Worm (Caenorhabditis elegans) whole organism, L4 larva: Measurements from ENCODE around the gene str-39.

Experiments
- F44E2.7 ChIP-seq: fragments of 200-800 bp; sonication (Bioruptor generic); IDR thresholded peaks from 2 replicates; pipeline ENCODE4 v2.1.2; 2022; ENCODE audit warnings: missing genetic modification characterization, missing compliant biosample characterization
- Y5F2A.4 ChIP-seq: fragments of 200-800 bp; sonication (Bioruptor generic); optimal IDR thresholded peaks from 2 replicates; lab custom pipeline; 2018; ENCODE audit warnings: mild to moderate bottlenecking, missing genetic modification characterization, missing compliant biosample characterization
- aha-1 ChIP-seq: fragments of 150-350 bp; peaks from one replicate; lab custom pipeline; 2014; ENCODE audit warnings: missing biosample characterization, missing genetic modification characterization
- aly-2 ChIP-seq: sonication (generic microtip); optimal IDR thresholded peaks from 2 replicates; lab custom pipeline; 2018; ENCODE audit warnings: missing biosample characterization, missing genetic modification characterization
- ama-1 ChIP-seq: fragments of 150-350 bp; optimal IDR thresholded peaks from 2 replicates; lab custom pipeline; 2014; ENCODE audit warnings: inconsistent platforms, mixed read lengths
- arid-1 ChIP-seq: fragments of 200-800 bp; sonication (Bioruptor generic); conservative IDR thresholded peaks from 2 replicates; pipeline ENCODE4 v1.3.6; 2022; ENCODE audit warnings: missing genetic modification reagents, missing genetic modification characterization, missing compliant biosample characterization
- attf-4 ChIP-seq: sonication (generic microtip); optimal IDR thresholded peaks from 3 replicates; lab custom pipeline; 2017; ENCODE audit warnings: missing biosample characterization, missing genetic modification characterization
- ctbp-1 ChIP-seq: fragments of 200-800 bp; sonication (Bioruptor generic); IDR thresholded peaks from 2 replicates; pipeline ENCODE4 v1.3.6; 2022; ENCODE audit warnings: missing genetic modification reagents, missing genetic modification characterization, missing compliant biosample characterization
- duxl-1 ChIP-seq: sonication (generic microtip); optimal IDR thresholded peaks from 2 replicates; lab custom pipeline; 2016; ENCODE audit warnings: mild to moderate bottlenecking, missing genetic modification characterization, moderate library complexity, missing compliant biosample characterization; ENCODE audit not compliant: poor library complexity
- egl-27 ChIP-seq: sonication (generic microtip); optimal IDR thresholded peaks from 3 replicates; lab custom pipeline; 2017; ENCODE audit warnings: missing biosample characterization, missing genetic modification reagents, missing genetic modification characterization
- fkh-10 ChIP-seq: fragments of 150-350 bp; optimal IDR thresholded peaks from 2 replicates; lab custom pipeline; 2014; ENCODE audit warnings: missing biosample characterization, missing genetic modification reagents, missing genetic modification characterization
- fos-1 ChIP-seq: fragments of 150-350 bp; optimal IDR thresholded peaks from 2 replicates; lab custom pipeline; 2014; ENCODE audit warnings: missing biosample characterization, missing genetic modification characterization
- hlh-30 ChIP-seq: sonication (generic microtip); optimal IDR thresholded peaks from 2 replicates; lab custom pipeline; 2017; ENCODE audit warnings: antibody characterized with exemption, mild to moderate bottlenecking, missing genetic modification characterization, missing compliant biosample characterization; ENCODE audit not compliant: insufficient read depth
- jun-1 ChIP-seq: fragments of 150-350 bp; optimal IDR thresholded peaks from 2 replicates; lab custom pipeline; 2014; ENCODE audit warnings: missing biosample characterization, missing genetic modification reagents, missing genetic modification characterization
- lin-1 ChIP-seq: fragments of 200-800 bp; sonication (Bioruptor generic); IDR thresholded peaks from 2 replicates; pipeline ENCODE4 v1.3.6; 2022; ENCODE audit warnings: missing genetic modification reagents, missing genetic modification characterization, missing compliant biosample characterization
- lin-15B ChIP-seq: fragments of 150-350 bp; sonication (generic microtip); optimal IDR thresholded peaks from 3 replicates; lab custom pipeline; 2014; ENCODE audit warnings: missing biosample characterization, missing genetic modification characterization
- lsy-2 ChIP-seq, 2 experiments: fragments of 150-350 bp in 1 of 2; sonication (generic microtip) in 1 of 2; optimal IDR thresholded peaks; 2 replicates each; lab custom pipeline; 2014 to 2017; ENCODE audit warnings: missing biosample characterization in 2 of 2, missing genetic modification characterization in 2 of 2
- madf-5 ChIP-seq, 2 experiments: fragments of 200-800 bp; sonication (Bioruptor generic); IDR thresholded peaks; 2 replicates each; pipeline ENCODE4 v1.3.6; 2022; ENCODE audit warnings: missing compliant biosample characterization in 2 of 2, missing genetic modification characterization in 2 of 2
- mdl-1 ChIP-seq, 2 experiments: fragments of 150-350 bp in 1 of 2; sonication (generic microtip) in 1 of 2; optimal IDR thresholded peaks; 2 replicates each; lab custom pipeline; 2014 to 2017; ENCODE audit warnings: missing biosample characterization in 2 of 2, missing genetic modification characterization in 2 of 2
- mep-1 ChIP-seq: fragments of 150-350 bp; sonication (generic microtip); optimal IDR thresholded peaks from 3 replicates; lab custom pipeline; 2014; ENCODE audit warnings: missing biosample characterization, missing genetic modification characterization
- mxl-3 ChIP-seq: fragments of 200-800 bp; sonication (Bioruptor generic); optimal IDR thresholded peaks from 2 replicates; lab custom pipeline; 2018; ENCODE audit warnings: mild to moderate bottlenecking, missing genetic modification characterization, missing compliant biosample characterization
- nhr-111 ChIP-seq: fragments of 200-800 bp; sonication (Bioruptor generic); optimal IDR thresholded peaks from 2 replicates; lab custom pipeline; 2018; ENCODE audit warnings: mild to moderate bottlenecking, missing genetic modification characterization, missing compliant biosample characterization
- nhr-25 ChIP-seq: sonication (generic microtip); optimal IDR thresholded peaks from 2 replicates; lab custom pipeline; 2017; ENCODE audit warnings: missing genetic modification characterization, mild to moderate bottlenecking, missing compliant biosample characterization, antibody characterized with exemption, moderate library complexity, borderline replicate concordance; ENCODE audit not compliant: insufficient read depth
- nhr-28 ChIP-seq: fragments of 150-350 bp; optimal IDR thresholded peaks from 2 replicates; lab custom pipeline; 2014; ENCODE audit warnings: missing biosample characterization, missing genetic modification characterization
- nhr-6 ChIP-seq: fragments of 150-350 bp; optimal IDR thresholded peaks from 2 replicates; lab custom pipeline; 2014; ENCODE audit warnings: missing biosample characterization, missing genetic modification characterization
- nhr-76 ChIP-seq: fragments of 150-350 bp; optimal IDR thresholded peaks from 2 replicates; lab custom pipeline; 2014; ENCODE audit warnings: missing biosample characterization, missing genetic modification characterization
- nhr-77 ChIP-seq: fragments of 150-350 bp; optimal IDR thresholded peaks from 2 replicates; lab custom pipeline; 2014; ENCODE audit warnings: missing biosample characterization, missing genetic modification characterization
- php-3 ChIP-seq: fragments of 200-800 bp; sonication (Bioruptor generic); IDR thresholded peaks from 2 replicates; pipeline ENCODE4 v1.3.6; 2022; ENCODE audit warnings: missing genetic modification reagents, missing genetic modification characterization, missing compliant biosample characterization
- rbr-2 ChIP-seq: sonication (generic microtip); optimal IDR thresholded peaks from 2 replicates; lab custom pipeline; 2016; ENCODE audit warnings: missing genotype, missing genetic modification characterization, missing compliant biosample characterization
- saeg-2 ChIP-seq: fragments of 200-800 bp; sonication (Bioruptor generic); IDR thresholded peaks from 2 replicates; pipeline ENCODE4 v1.3.6; 2022; ENCODE audit warnings: missing genetic modification reagents, missing genetic modification characterization, missing compliant biosample characterization
- sdz-12 ChIP-seq: fragments of 200-800 bp; sonication (Bioruptor generic); optimal IDR thresholded peaks from 2 replicates; lab custom pipeline; 2018; ENCODE audit warnings: mild to moderate bottlenecking, missing genetic modification characterization, missing compliant biosample characterization
- set-16 ChIP-seq: fragments of 200-800 bp; sonication (Bioruptor generic); IDR thresholded peaks from 2 replicates; pipeline ENCODE4 v1.3.6; 2022; ENCODE audit warnings: missing genetic modification reagents, missing genetic modification characterization, missing compliant biosample characterization
- skn-1 ChIP-seq: fragments of 150-350 bp; optimal IDR thresholded peaks from 2 replicates; lab custom pipeline; 2014; ENCODE audit warnings: missing biosample characterization, missing genetic modification characterization
- spr-1 ChIP-seq: sonication (generic microtip); optimal IDR thresholded peaks from 2 replicates; lab custom pipeline; 2016; ENCODE audit warnings: mild to moderate bottlenecking, missing genetic modification characterization, missing compliant biosample characterization
- spr-3 ChIP-seq: fragments of 200-800 bp; sonication (Bioruptor generic); optimal IDR thresholded peaks from 2 replicates; lab custom pipeline; 2018; ENCODE audit warnings: mild to moderate bottlenecking, missing genetic modification characterization, missing compliant biosample characterization
- unc-39 ChIP-seq: sonication (generic microtip); optimal IDR thresholded peaks from 2 replicates; lab custom pipeline; 2017; ENCODE audit warnings: missing biosample characterization, missing genetic modification characterization
- zfp-3 ChIP-seq: fragments of 200-800 bp; sonication (Bioruptor generic); conservative IDR thresholded peaks from 2 replicates; pipeline ENCODE4 v1.3.6; 2022; ENCODE audit warnings: missing genetic modification reagents, missing genetic modification characterization, missing compliant biosample characterization

Gene str-39

ce11 chrV:2912901-2913300, 33.2 kb upstream of the str-39 start, which contains the start of gene C31B8.9:
Gene C31B8.9, minus strand, starts transcription at chrV:2913001.
- TF ChIP-seq mep-1 (tag; lab: Kevin White, UChicago) (no peak), aha-1 (tag; lab: Kevin White, UChicago) (peak; percentile 79), egl-27 (tag; lab: Kevin White, UChicago) (no peak)
- TF ChIP-seq, all 104 proteins: peak for 1

DNA sequence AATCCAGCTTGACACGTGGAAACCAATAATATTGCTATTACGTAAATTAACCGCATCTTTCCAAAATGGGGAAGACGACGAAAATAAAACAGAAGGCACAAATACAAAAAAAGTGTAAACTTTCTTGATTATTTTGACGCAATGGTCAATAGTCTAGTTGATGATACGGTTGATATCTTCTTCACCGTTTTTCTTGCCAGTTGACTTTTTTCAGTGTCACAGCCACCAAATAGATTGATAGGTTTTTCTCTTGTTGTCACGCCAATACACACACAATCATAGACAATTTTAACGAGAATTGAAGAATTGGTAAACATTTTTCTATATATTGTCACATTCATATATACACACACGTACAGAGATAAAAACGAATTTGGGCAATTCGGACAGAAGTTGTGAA, 29.8 kb upstream of the str-39 start, which contains the start of gene zmp-3:
zmp-3 (minus strand) TSS at position 101 of the 400 bp plus-strand sequence.
- TF ChIP-seq jun-1 (no peak), nhr-28 (tag; lab: Kevin White, UChicago) (peak; percentile 28), mdl-1 (tag; optimal IDR thresholded peaks at IDR 0.05; lab: Kevin White, UChicago) (no peak)

- no peak for TF ChIP-seq lin-1 (GFP tag; lab: Robert Waterston, UW)
- TF ChIP-seq nhr-6 (tag; lab: Kevin White, UChicago): no peak
- TF ChIP-seq nhr-111 (GFP tag; lab: Kevin White, UChicago): no peak
- no peak for TF ChIP-seq ama-1 (lab: Kevin White, UChicago)
- no peak for TF ChIP-seq sdz-12 (GFP tag; lab: Kevin White, UChicago)
- no peak for TF ChIP-seq lsy-2 (tag; optimal IDR thresholded peaks at IDR 0.05; lab: Kevin White, UChicago)
- TF ChIP-seq madf-5 (GFP tag; IDR thresholded peaks at IDR 0.05; lab: Robert Waterston, UW): no peak
- no peak for TF ChIP-seq hlh-30 (tag; lab: Kevin White, UChicago)
- TF ChIP-seq arid-1 (GFP tag; lab: Robert Waterston, UW): no peak
- TF ChIP-seq jun-1: no peak
- no peak for TF ChIP-seq fkh-10 (GFP tag; lab: Kevin White, UChicago)
- TF ChIP-seq skn-1: no peak
- no peak for TF ChIP-seq php-3 (GFP tag; lab: Robert Waterston, UW)
- no peak for TF ChIP-seq unc-39 (tag; lab: Kevin White, UChicago)
- TF ChIP-seq zfp-3 (GFP tag; lab: Robert Waterston, UW): no peak
- no peak for TF ChIP-seq nhr-77 (tag; lab: Kevin White, UChicago)
- TF ChIP-seq F44E2.7: no peak
Observed at ce11 chrV:2903227-2903626, 23.5 kb upstream of the str-39 start, which contains the start of gene C31B8.7. Gene C31B8.7, minus strand, starts transcription at chrV:2903327.

- TF ChIP-seq lin-15B (tag; lab: Kevin White, UChicago) (no peak), fkh-10 (GFP tag; lab: Kevin White, UChicago) (no peak), duxl-1 (no peak), rbr-2 (no peak), ctbp-1 (GFP tag; lab: Robert Waterston, UW) (no peak), aly-2 (tag; lab: Kevin White, UChicago) (no peak), fos-1 (no peak), spr-1 (tag; lab: Kevin White, UChicago) (no peak), spr-3 (GFP tag; lab: Kevin White, UChicago) (no peak), mxl-3 (GFP tag; lab: Kevin White, UChicago) (no peak), set-16 (GFP tag; lab: Robert Waterston, UW) (no peak), Y5F2A.4 (GFP tag; lab: Kevin White, UChicago) (no peak), attf-4 (tag; lab: Kevin White, UChicago) (no peak), saeg-2 (no peak), nhr-76 (tag; lab: Kevin White, UChicago) (no peak), nhr-25 (tag; lab: Kevin White, UChicago) (no peak), lsy-2 (tag; optimal IDR thresholded peaks at IDR 0.05; lab: Kevin White, UChicago) (no peak)
- TF ChIP-seq, all 104 proteins: peak for 0
Observed at ce11 chrV:2899867-2900266, 20.2 kb upstream of the str-39 start, which contains the start of gene str-46. Gene str-46, minus strand, starts transcription at chrV:2899967.
